Fruit fly (Drosophila melanogaster) whole organism, embryonic: ENCODE measurements around the gene mRpL48.

ENCODE experiments used
- Bgb ChIP-seq: fragments of 200-800 bp; sonication (Bioruptor generic); IDR thresholded peaks from 2 replicates; pipeline ENCODE4 v1.3.6; 2022; ENCODE audit warnings: missing biosample characterization, missing genetic modification characterization; ENCODE audit not compliant: partially characterized antibody
- CG10462 ChIP-seq: fragments of 200-800 bp; sonication (Bioruptor generic); optimal IDR thresholded peaks from 2 replicates; lab custom pipeline; 2016; ENCODE audit warnings: missing biosample characterization, missing genetic modification characterization
- CG10654 ChIP-seq: fragments of 200-800 bp; sonication (Bioruptor generic); optimal IDR thresholded peaks from 2 replicates; lab custom pipeline; 2016; ENCODE audit warnings: missing biosample characterization, missing genetic modification characterization
- CG11560 ChIP-seq: fragments of 200-800 bp; sonication (Bioruptor generic); IDR thresholded peaks from 3 replicates; pipeline ENCODE4 v1.3.6; 2022; ENCODE audit warnings: missing biosample characterization, missing genetic modification characterization
- CG12744 ChIP-seq: fragments of 200-800 bp; sonication (Bioruptor generic); optimal IDR thresholded peaks from 2 replicates; lab custom pipeline; 2016; ENCODE audit warnings: missing biosample characterization, missing genetic modification characterization
- CG17328 ChIP-seq: fragments of 200-800 bp; sonication (Bioruptor generic); IDR thresholded peaks from 2 replicates; pipeline ENCODE4 v1.3.6; 2022; ENCODE audit warnings: missing biosample characterization, missing genetic modification characterization
- CG17385 ChIP-seq: fragments of 200-800 bp; sonication (Bioruptor generic); optimal IDR thresholded peaks from 3 replicates; lab custom pipeline; 2018; ENCODE audit warnings: missing biosample characterization, mild to moderate bottlenecking, missing genetic modification characterization
- CG2199 ChIP-seq: fragments of 200-800 bp; sonication (Bioruptor generic); IDR thresholded peaks from 3 replicates; pipeline ENCODE4 v1.3.6; 2022; ENCODE audit warnings: missing biosample characterization, missing genetic modification characterization
- CG2202 ChIP-seq: fragments of 200-800 bp; sonication (Bioruptor generic); optimal IDR thresholded peaks from 2 replicates; lab custom pipeline; 2018; ENCODE audit warnings: missing biosample characterization, mild to moderate bottlenecking, missing genetic modification characterization
- CG3065 ChIP-seq: fragments of 200-800 bp; sonication (Bioruptor generic); optimal IDR thresholded peaks from 2 replicates; lab custom pipeline; 2016; ENCODE audit warnings: missing biosample characterization, missing genetic modification characterization
- CG4328 ChIP-seq: fragments of 200-800 bp; sonication (Bioruptor generic); optimal IDR thresholded peaks from 3 replicates; lab custom pipeline; 2017; ENCODE audit warnings: missing biosample characterization, missing genetic modification reagents, missing genetic modification characterization
- CG5245 ChIP-seq: fragments of 200-800 bp; sonication (Bioruptor generic); optimal IDR thresholded peaks from 3 replicates; lab custom pipeline; 2016; ENCODE audit warnings: missing biosample characterization, missing genetic modification characterization
- CG6813 ChIP-seq: fragments of 200-800 bp; sonication (Bioruptor generic); optimal IDR thresholded peaks from 2 replicates; lab custom pipeline; 2017; ENCODE audit warnings: missing biosample characterization, missing genetic modification characterization, mild to moderate bottlenecking, moderate library complexity, missing genetic modification reagents
- CG8359 ChIP-seq: fragments of 200-800 bp; sonication (Bioruptor generic); optimal IDR thresholded peaks from 2 replicates; lab custom pipeline; 2017; ENCODE audit warnings: missing biosample characterization, mild to moderate bottlenecking, missing genetic modification characterization, borderline replicate concordance
- Dfd ChIP-seq, 2 experiments: fragments of >200 bp; optimal IDR thresholded peaks; 2 replicates each; lab custom pipeline; 2017; ENCODE audit warnings: missing biosample characterization in 2 of 2, missing genetic modification characterization in 2 of 2
- Dll ChIP-seq: fragments of 200-800 bp; sonication (Bioruptor generic); IDR thresholded peaks from 4 replicates; pipeline ENCODE4 v1.3.6; 2022; ENCODE audit warnings: missing biosample characterization, missing genetic modification characterization; ENCODE audit not compliant: partially characterized antibody
- Doc2 ChIP-seq: fragments of 200-800 bp; sonication (Bioruptor generic); IDR thresholded peaks from 2 replicates; pipeline ENCODE4 v1.3.6; 2022; ENCODE audit warnings: missing biosample characterization, missing genetic modification characterization
- Dref ChIP-seq: fragments of 200-800 bp; sonication (Bioruptor generic); IDR thresholded peaks from 2 replicates; pipeline ENCODE4 v1.3.6; 2022; ENCODE audit warnings: missing biosample characterization, missing genetic modification characterization
- ERR ChIP-seq: fragments of 200-800 bp; sonication (Bioruptor generic); optimal IDR thresholded peaks from 2 replicates; lab custom pipeline; 2016; ENCODE audit warnings: missing biosample characterization, missing genetic modification characterization
- Ets65A ChIP-seq: fragments of 200-800 bp; sonication (Bioruptor generic); peaks from one replicate; lab custom pipeline; 2016; ENCODE audit warnings: missing biosample characterization, missing genetic modification characterization
- GATAe ChIP-seq: fragments of 200-800 bp; sonication (Bioruptor generic); conservative IDR thresholded peaks from 2 replicates; pipeline ENCODE4 v1.3.6; 2022; ENCODE audit warnings: missing biosample characterization, missing genetic modification characterization
- Hey ChIP-seq: fragments of 200-800 bp; sonication (Bioruptor generic); optimal IDR thresholded peaks from 3 replicates; lab custom pipeline; 2018; ENCODE audit warnings: missing biosample characterization, mild to moderate bottlenecking, missing genetic modification characterization
- Nf-YB ChIP-seq: fragments of 200-800 bp; sonication (Bioruptor generic); optimal IDR thresholded peaks from 3 replicates; lab custom pipeline; 2019; ENCODE audit warnings: missing biosample characterization, mild to moderate bottlenecking, missing genetic modification characterization, moderate library complexity
- Oaz ChIP-seq: fragments of 200-800 bp; sonication (Bioruptor generic); IDR thresholded peaks from 2 replicates; pipeline ENCODE4 v1.3.6; 2022; ENCODE audit warnings: missing biosample characterization, missing genetic modification characterization
- Optix ChIP-seq: fragments of 200-800 bp; sonication (Bioruptor generic); IDR thresholded peaks from 3 replicates; pipeline ENCODE4 v1.3.6; 2022; ENCODE audit warnings: missing biosample characterization, missing genetic modification characterization
- Pdp1 ChIP-seq, 2 experiments: fragments of 200-800 bp; sonication (Bioruptor generic); optimal IDR thresholded peaks; 3 replicates each; lab custom pipeline; 2016; ENCODE audit warnings: missing biosample characterization in 2 of 2, missing genetic modification characterization in 2 of 2, mild to moderate bottlenecking in 1 of 2, moderate library complexity in 1 of 2
- Rfx ChIP-seq: fragments of 200-800 bp; sonication (Bioruptor generic); IDR thresholded peaks from 2 replicates; pipeline ENCODE4 v1.3.6; 2022; ENCODE audit warnings: missing biosample characterization, missing genetic modification characterization
- Sin3A ChIP-seq: fragments of >200 bp; optimal IDR thresholded peaks from 2 replicates; lab custom pipeline; 2018
- Sry-β ChIP-seq: fragments of 200-800 bp; sonication (Bioruptor generic); optimal IDR thresholded peaks from 2 replicates; lab custom pipeline; 2018; ENCODE audit warnings: missing biosample characterization, mild to moderate bottlenecking, missing genetic modification characterization, moderate library complexity
- Ssrp ChIP-seq: fragments of 200-800 bp; sonication (Bioruptor generic); optimal IDR thresholded peaks from 2 replicates; lab custom pipeline; 2018; ENCODE audit warnings: missing biosample characterization, mild to moderate bottlenecking, missing genetic modification characterization, moderate library complexity
- Tbp ChIP-seq: fragments of >200 bp; optimal IDR thresholded peaks from 2 replicates; lab custom pipeline; 2018; ENCODE audit warnings: missing biosample characterization, missing genetic modification characterization
- amos ChIP-seq: fragments of 200-800 bp; sonication (Bioruptor generic); IDR thresholded peaks from 2 replicates; pipeline ENCODE4 v1.3.6; 2022; ENCODE audit warnings: missing biosample characterization, missing genetic modification characterization; ENCODE audit not compliant: partially characterized antibody
- ato ChIP-seq: fragments of 200-800 bp; sonication (Bioruptor generic); IDR thresholded peaks from 2 replicates; pipeline ENCODE4 v1.3.6; 2022; ENCODE audit warnings: missing biosample characterization, missing genetic modification characterization; ENCODE audit not compliant: partially characterized antibody
- az2 ChIP-seq: fragments of 200-800 bp; sonication (Bioruptor generic); optimal IDR thresholded peaks from 3 replicates; lab custom pipeline; 2016; ENCODE audit warnings: missing biosample characterization, missing genetic modification characterization
- cwo ChIP-seq: fragments of 200-800 bp; sonication (Bioruptor generic); optimal IDR thresholded peaks from 3 replicates; lab custom pipeline; 2017; ENCODE audit warnings: missing biosample characterization, missing genetic modification characterization, mild to moderate bottlenecking, moderate library complexity, missing genetic modification reagents
- danr ChIP-seq: fragments of 200-800 bp; sonication (Bioruptor generic); IDR thresholded peaks from 2 replicates; pipeline ENCODE4 v1.3.6; 2022; ENCODE audit warnings: missing biosample characterization, missing genetic modification characterization
- ewg ChIP-seq: fragments of 200-800 bp; sonication (Bioruptor generic); optimal IDR thresholded peaks from 3 replicates; lab custom pipeline; 2017; ENCODE audit warnings: mild to moderate bottlenecking, missing biosample characterization, missing genetic modification reagents, missing genetic modification characterization
- fd102C ChIP-seq: fragments of 200-800 bp; sonication (Bioruptor generic); optimal IDR thresholded peaks from 2 replicates; lab custom pipeline; 2018; ENCODE audit warnings: missing biosample characterization, mild to moderate bottlenecking, missing genetic modification characterization, moderate library complexity
- inv ChIP-seq: fragments of 200-800 bp; sonication (Bioruptor generic); IDR thresholded peaks from 2 replicates; pipeline ENCODE4 v1.3.6; 2022; ENCODE audit warnings: missing biosample characterization, missing genetic modification characterization; ENCODE audit not compliant: partially characterized antibody
- kah ChIP-seq: fragments of 200-800 bp; sonication (Bioruptor generic); optimal IDR thresholded peaks from 2 replicates; lab custom pipeline; 2018; ENCODE audit warnings: missing biosample characterization, mild to moderate bottlenecking, missing genetic modification characterization
- lbe ChIP-seq: fragments of 200-800 bp; sonication (Bioruptor generic); optimal IDR thresholded peaks from 2 replicates; lab custom pipeline; 2016; ENCODE audit warnings: missing biosample characterization, mild to moderate bottlenecking, missing genetic modification characterization
- mirr ChIP-seq: fragments of 200-800 bp; sonication (Bioruptor generic); optimal IDR thresholded peaks from 3 replicates; lab custom pipeline; 2018; ENCODE audit warnings: missing biosample characterization, mild to moderate bottlenecking, missing genetic modification characterization
- nau ChIP-seq: fragments of 200-800 bp; sonication (Bioruptor generic); optimal IDR thresholded peaks from 3 replicates; lab custom pipeline; 2017; ENCODE audit warnings: missing biosample characterization, mild to moderate bottlenecking, missing genetic modification characterization, missing genetic modification reagents
- p53 ChIP-seq: fragments of 200-800 bp; sonication (Bioruptor generic); optimal IDR thresholded peaks from 2 replicates; lab custom pipeline; 2016; ENCODE audit warnings: missing biosample characterization, missing genetic modification characterization
- phol ChIP-seq: fragments of 200-800 bp; sonication (Bioruptor generic); optimal IDR thresholded peaks from 3 replicates; lab custom pipeline; 2018; ENCODE audit warnings: missing biosample characterization, mild to moderate bottlenecking, missing genetic modification characterization, moderate library complexity
- run ChIP-seq: fragments of 200-800 bp; sonication (Bioruptor generic); optimal IDR thresholded peaks from 3 replicates; lab custom pipeline; 2018; ENCODE audit warnings: missing biosample characterization, mild to moderate bottlenecking, missing genetic modification characterization
- sisA ChIP-seq: fragments of 200-800 bp; sonication (Bioruptor generic); IDR thresholded peaks from 2 replicates; pipeline ENCODE4 v1.3.6; 2022; ENCODE audit warnings: missing biosample characterization, missing genetic modification characterization
- slbo ChIP-seq: fragments of 200-800 bp; sonication (Bioruptor generic); IDR thresholded peaks from 2 replicates; pipeline ENCODE4 v1.3.6; 2022; ENCODE audit warnings: missing biosample characterization, missing genetic modification characterization
- stwl ChIP-seq: fragments of 200-800 bp; sonication (Bioruptor generic); optimal IDR thresholded peaks from 3 replicates; lab custom pipeline; 2018; ENCODE audit warnings: missing biosample characterization, mild to moderate bottlenecking, missing genetic modification characterization, moderate library complexity
- vnd ChIP-seq: fragments of 200-800 bp; sonication (Bioruptor generic); IDR thresholded peaks from 3 replicates; pipeline ENCODE4 v1.3.6; 2022; ENCODE audit warnings: missing biosample characterization, missing genetic modification characterization; ENCODE audit not compliant: partially characterized antibody
- vvl ChIP-seq: fragments of 200-800 bp; sonication (Bioruptor generic); IDR thresholded peaks from 2 replicates; pipeline ENCODE4 v1.3.6; 2022; ENCODE audit warnings: missing biosample characterization, missing genetic modification characterization

Gene mRpL48

dm6 chr2L:1751953-1752352 is 41.7 kb downstream of the mRpL48 start, which contains the start of the genes CG17712 and CG17648 (continued):
- TF ChIP-seq slbo (GFP tag; lab: Robert Waterston, UW) (no peak; the same call in 1 of the 2 replicates), Rfx (GFP tag; lab: Robert Waterston, UW) (peak; percentile 45), CG8359 (GFP tag; lab: Kevin White, UChicago) (no peak), CG6813 (GFP tag; lab: Kevin White, UChicago) (no peak), p53 (GFP tag; lab: Kevin White, UChicago) (no peak), lbe (GFP tag; lab: Kevin White, UChicago) (no peak), CG2202 (tag; lab: Kevin White, UChicago) (no peak), cwo (no peak), Doc2 (no peak), Nf-YB (no peak), ewg (no peak), ERR (GFP tag; lab: Kevin White, UChicago) (no peak), CG5245 (GFP tag; lab: Kevin White, UChicago) (no peak), mirr (no peak), Bgb (GFP tag; lab: Robert Waterston, UW) (peak; percentile 84), Dll (GFP tag; lab: Robert Waterston, UW) (peak; percentile 90), phol (tag; lab: Kevin White, UChicago) (no peak), Hey (no peak), Optix (GFP tag; lab: Robert Waterston, UW) (no peak), CG4328 (no peak), CG10462 (no peak), Tbp (GFP tag; lab: Kevin White, UChicago) (no peak), vnd (GFP tag; lab: Robert Waterston, UW) (peak; percentile 79), GATAe (no peak), CG17385 (GFP tag; lab: Kevin White, UChicago) (no peak), CG3065 (GFP tag; lab: Kevin White, UChicago) (no peak), nau (GFP tag; lab: Kevin White, UChicago) (no peak), Ssrp (tag; lab: Kevin White, UChicago) (no peak), stwl (tag; lab: Kevin White, UChicago) (peak; percentile 86), CG12744 (GFP tag; lab: Kevin White, UChicago) (no peak), Ets65A (GFP tag; lab: Kevin White, UChicago) (peak; percentile 5), Sry-β (GFP tag; lab: Kevin White, UChicago) (peak; percentile 82), run (tag; lab: Kevin White, UChicago) (no peak), fd102C (GFP tag; lab: Kevin White, UChicago) (no peak), ato (peak; percentile 70), Dfd (GFP tag; optimal IDR thresholded peaks at IDR 0.05; lab: Kevin White, UChicago) (no peak), CG10654 (GFP tag; lab: Kevin White, UChicago) (no peak), Dref (peak; percentile 77), az2 (GFP tag; lab: Kevin White, UChicago) (no peak), Oaz (GFP tag; lab: Robert Waterston, UW) (no peak), sisA (GFP tag; lab: Robert Waterston, UW) (no peak), Sin3A (lab: Kevin White, UChicago) (peak; percentile 17), CG17328 (GFP tag; lab: Robert Waterston, UW) (0 out of 2 replicates have a peak, but pooled peaks have one; percentile 17), CG11560 (tag; lab: Robert Waterston, UW) (no peak), inv (GFP tag; lab: Robert Waterston, UW) (peak; percentile 65), kah (no peak), vvl (GFP tag; lab: Robert Waterston, UW) (0 out of 2 replicates have a peak, but pooled peaks have one; percentile 16), amos (GFP tag; lab: Robert Waterston, UW) (peak; percentile 88), CG2199 (GFP tag; lab: Robert Waterston, UW) (no peak), danr (GFP tag; lab: Robert Waterston, UW) (no peak), Pdp1 (GFP tag; optimal IDR thresholded peaks at IDR 0.05; lab: Kevin White, UChicago) (no peak)
